Fruit fly (Drosophila melanogaster) whole organism, embryonic: Measurements from ENCODE around the gene ball.

Experiments used
- Awh ChIP-seq: fragments of 200-800 bp; sonication (Bioruptor generic); IDR thresholded peaks from 2 replicates; pipeline ENCODE4, ENCODE4 v1.3.6; 2022; ENCODE audit warnings: missing biosample characterization, missing genetic modification characterization
- BtbVII ChIP-seq: fragments of 200-800 bp; sonication (Bioruptor generic); optimal IDR thresholded peaks from 3 replicates; lab custom pipeline; 2017; ENCODE audit warnings: missing biosample characterization, mild to moderate bottlenecking, missing genetic modification characterization
- CG10209 ChIP-seq: fragments of 200-800 bp; sonication (Bioruptor generic); optimal IDR thresholded peaks from 3 replicates; lab custom pipeline; 2017; ENCODE audit warnings: missing biosample characterization, mild to moderate bottlenecking, missing genetic modification characterization, missing genetic modification reagents
- CG10267 ChIP-seq: fragments of 200-800 bp; sonication (Bioruptor generic); optimal IDR thresholded peaks from 2 replicates; lab custom pipeline; 2018; ENCODE audit warnings: missing biosample characterization, mild to moderate bottlenecking, missing genetic modification characterization, moderate library complexity
- CG11247 ChIP-seq: fragments of 200-800 bp; sonication (Bioruptor generic); IDR thresholded peaks from 2 replicates; pipeline ENCODE4 v1.3.6; 2022; ENCODE audit warnings: missing biosample characterization, missing genetic modification characterization
- CG12104 ChIP-seq: fragments of 200-800 bp; sonication (Bioruptor generic); optimal IDR thresholded peaks from 3 replicates; lab custom pipeline; 2016; ENCODE audit warnings: missing biosample characterization, missing genetic modification characterization
- CG14050 ChIP-seq: fragments of 200-800 bp; sonication (Bioruptor generic); IDR thresholded peaks from 3 replicates; pipeline ENCODE4 v1.3.6; 2022; ENCODE audit warnings: missing biosample characterization, missing genetic modification characterization
- CG14860 ChIP-seq: fragments of 200-800 bp; sonication (Bioruptor generic); IDR thresholded peaks from 3 replicates; pipeline ENCODE4 v1.3.6; 2022; ENCODE audit warnings: missing biosample characterization, missing genetic modification characterization; ENCODE audit not compliant: partially characterized antibody
- CG15073 ChIP-seq: fragments of 200-800 bp; sonication (Bioruptor generic); optimal IDR thresholded peaks from 2 replicates; lab custom pipeline; 2016; ENCODE audit warnings: missing biosample characterization, missing genetic modification characterization
- CG15269 ChIP-seq: fragments of 200-800 bp; sonication (Bioruptor generic); optimal IDR thresholded peaks from 2 replicates; lab custom pipeline; 2018; ENCODE audit warnings: missing biosample characterization, mild to moderate bottlenecking, missing genetic modification characterization, moderate library complexity
- CG1603 ChIP-seq: fragments of 200-800 bp; sonication (Bioruptor generic); optimal IDR thresholded peaks from 2 replicates; lab custom pipeline; 2019; ENCODE audit warnings: missing biosample characterization, mild to moderate bottlenecking, missing genetic modification characterization, moderate library complexity
- CG16863 ChIP-seq: fragments of 200-800 bp; sonication (Bioruptor generic); optimal IDR thresholded peaks from 3 replicates; lab custom pipeline; 2016; ENCODE audit warnings: missing biosample characterization, missing genetic modification characterization
- CG2199 ChIP-seq: fragments of 200-800 bp; sonication (Bioruptor generic); IDR thresholded peaks from 3 replicates; pipeline ENCODE4 v1.3.6; 2022; ENCODE audit warnings: missing biosample characterization, missing genetic modification characterization
- CG30431 ChIP-seq: fragments of 200-800 bp; sonication (Bioruptor generic); optimal IDR thresholded peaks from 2 replicates; lab custom pipeline; 2017; ENCODE audit warnings: missing biosample characterization, missing genetic modification characterization
- CG33213 ChIP-seq: fragments of 200-800 bp; sonication (Bioruptor generic); optimal IDR thresholded peaks from 3 replicates; lab custom pipeline; 2016; ENCODE audit warnings: missing biosample characterization, missing genetic modification characterization
- CG4404 ChIP-seq: fragments of 200-800 bp; sonication (Bioruptor generic); IDR thresholded peaks from 2 replicates; pipeline ENCODE4 v1.3.6; 2022; ENCODE audit warnings: missing biosample characterization, missing genetic modification characterization
- CG6854 ChIP-seq: fragments of 200-800 bp; sonication (Bioruptor generic); optimal IDR thresholded peaks from 3 replicates; lab custom pipeline; 2017; ENCODE audit warnings: missing biosample characterization, mild to moderate bottlenecking, missing genetic modification characterization
- CG8290 ChIP-seq, 3 experiments: fragments of 200-800 bp; sonication (Bioruptor generic); optimal IDR thresholded peaks; 2 replicates each; lab custom pipeline; 2016 to 2019; ENCODE audit warnings: missing biosample characterization in 3 of 3, missing genetic modification characterization in 3 of 3, mild to moderate bottlenecking in 2 of 3, moderate library complexity in 1 of 3
- CG8478 ChIP-seq: fragments of >200 bp; optimal IDR thresholded peaks from 2 replicates; lab custom pipeline; 2018
- CG9817 ChIP-seq: fragments of 200-800 bp; sonication (Bioruptor generic); optimal IDR thresholded peaks from 2 replicates; lab custom pipeline; 2018; ENCODE audit warnings: missing biosample characterization, mild to moderate bottlenecking, missing genetic modification characterization, moderate library complexity
- CHES-1-like ChIP-seq: fragments of 200-800 bp; sonication (Bioruptor generic); optimal IDR thresholded peaks from 2 replicates; lab custom pipeline; 2016; ENCODE audit warnings: missing biosample characterization, missing genetic modification characterization
- CoRest ChIP-seq: fragments of 200-800 bp; sonication (Bioruptor generic); optimal IDR thresholded peaks from 3 replicates; lab custom pipeline; 2018; ENCODE audit warnings: missing biosample characterization, mild to moderate bottlenecking, missing genetic modification characterization, moderate library complexity
- Fer3 ChIP-seq: fragments of 200-800 bp; sonication (Bioruptor generic); optimal IDR thresholded peaks from 2 replicates; lab custom pipeline; 2018; ENCODE audit warnings: missing biosample characterization, mild to moderate bottlenecking, missing genetic modification characterization, moderate library complexity
- Kr ChIP-seq: fragments of 200-800 bp; sonication (Bioruptor generic); optimal IDR thresholded peaks from 2 replicates; lab custom pipeline; 2017; ENCODE audit warnings: missing biosample characterization, mild to moderate bottlenecking, missing genetic modification characterization
- MESR4 ChIP-seq: fragments of 200-800 bp; sonication (Bioruptor generic); optimal IDR thresholded peaks from 2 replicates; lab custom pipeline; 2018; ENCODE audit warnings: missing biosample characterization, mild to moderate bottlenecking, missing genetic modification characterization, moderate library complexity
- Med ChIP-seq: fragments of 200-800 bp; sonication (Bioruptor generic); peaks from one replicate; lab custom pipeline; 2016; ENCODE audit warnings: missing biosample characterization, missing genetic modification characterization, mild to moderate bottlenecking, inconsistent platforms, moderate library complexity
- Mrtf ChIP-seq: fragments of 200-800 bp; sonication (Bioruptor generic); IDR thresholded peaks from 3 replicates; pipeline ENCODE4 v1.3.6; 2022; ENCODE audit warnings: missing biosample characterization, missing genetic modification characterization
- Oaz ChIP-seq: fragments of 200-800 bp; sonication (Bioruptor generic); IDR thresholded peaks from 2 replicates; pipeline ENCODE4 v1.3.6; 2022; ENCODE audit warnings: missing biosample characterization, missing genetic modification characterization
- Taf1 ChIP-seq: fragments of 200-800 bp; sonication (Bioruptor generic); IDR thresholded peaks from 2 replicates; pipeline ENCODE4 v1.3.6; 2022; ENCODE audit warnings: missing biosample characterization, missing genetic modification characterization
- YL-1 ChIP-seq: fragments of 200-800 bp; sonication (Bioruptor generic); optimal IDR thresholded peaks from 3 replicates; lab custom pipeline; 2017; ENCODE audit warnings: missing biosample characterization, mild to moderate bottlenecking, missing genetic modification characterization
- ab ChIP-seq: fragments of 200-800 bp; sonication (Bioruptor generic); optimal IDR thresholded peaks from 2 replicates; lab custom pipeline; 2016; ENCODE audit warnings: missing biosample characterization, missing genetic modification characterization
- ac ChIP-seq: fragments of 200-800 bp; sonication (Bioruptor generic); optimal IDR thresholded peaks from 3 replicates; lab custom pipeline; 2017; ENCODE audit warnings: missing biosample characterization, mild to moderate bottlenecking, missing genetic modification characterization
- bab2 ChIP-seq: fragments of 200-800 bp; sonication (Bioruptor generic); optimal IDR thresholded peaks from 2 replicates; lab custom pipeline; 2016; ENCODE audit warnings: missing biosample characterization, missing genetic modification characterization
- bbx ChIP-seq: fragments of 200-800 bp; sonication (Bioruptor generic); IDR thresholded peaks from 2 replicates; pipeline ENCODE4 v1.3.6; 2022; ENCODE audit warnings: missing biosample characterization, missing genetic modification characterization; ENCODE audit not compliant: partially characterized antibody
- bcd ChIP-seq: fragments of 200-800 bp; sonication (Bioruptor generic); optimal IDR thresholded peaks from 2 replicates; lab custom pipeline; 2017; ENCODE audit warnings: missing biosample characterization, mild to moderate bottlenecking, missing genetic modification characterization
- chn ChIP-seq: fragments of 200-800 bp; sonication (Bioruptor generic); optimal IDR thresholded peaks from 2 replicates; lab custom pipeline; 2016; ENCODE audit warnings: missing biosample characterization, missing genetic modification characterization
- gce ChIP-seq: fragments of 200-800 bp; sonication (Bioruptor generic); IDR thresholded peaks from 3 replicates; pipeline ENCODE4 v1.3.6; 2022; ENCODE audit warnings: missing biosample characterization, missing genetic modification characterization
- grn ChIP-seq: fragments of 200-800 bp; sonication (Bioruptor generic); optimal IDR thresholded peaks from 3 replicates; lab custom pipeline; 2017; ENCODE audit warnings: missing biosample characterization, missing genetic modification characterization
- hb ChIP-seq: fragments of 200-800 bp; sonication (Bioruptor generic); IDR thresholded peaks from 3 replicates; pipeline ENCODE4 v1.3.6; 2022; ENCODE audit warnings: missing biosample characterization, missing genetic modification characterization; ENCODE audit not compliant: partially characterized antibody
- hbn ChIP-seq: fragments of 200-800 bp; sonication (Bioruptor generic); IDR thresholded peaks from 2 replicates; pipeline ENCODE4 v1.3.6; 2022; ENCODE audit warnings: missing biosample characterization, missing genetic modification characterization; ENCODE audit not compliant: partially characterized antibody
- lola ChIP-seq, 3 experiments: fragments of >200 bp in 2 of 3; fragments of 200-800 bp in 1 of 3; sonication (Bioruptor generic) in 1 of 3; optimal IDR thresholded peaks; 2 replicates each; lab custom pipeline; 2017 to 2019; ENCODE audit warnings: missing biosample characterization in 3 of 3, missing genetic modification characterization in 3 of 3, mild to moderate bottlenecking in 1 of 3, moderate library complexity in 1 of 3
- nerfin-1 ChIP-seq: fragments of 200-800 bp; sonication (Bioruptor generic); optimal IDR thresholded peaks from 3 replicates; lab custom pipeline; 2019; ENCODE audit warnings: missing biosample characterization, mild to moderate bottlenecking, missing genetic modification characterization, moderate library complexity
- pho ChIP-seq: fragments of 200-800 bp; sonication (Bioruptor generic); optimal IDR thresholded peaks from 2 replicates; lab custom pipeline; 2016; ENCODE audit warnings: missing biosample characterization, missing genetic modification characterization
- pzg ChIP-seq: fragments of 200-800 bp; sonication (Bioruptor generic); optimal IDR thresholded peaks from 3 replicates; lab custom pipeline; 2018; ENCODE audit warnings: missing biosample characterization, mild to moderate bottlenecking, missing genetic modification characterization, moderate library complexity
- row ChIP-seq: fragments of 200-800 bp; sonication (Bioruptor generic); IDR thresholded peaks from 3 replicates; pipeline ENCODE4 v1.3.6; 2022; ENCODE audit warnings: missing biosample characterization, missing genetic modification characterization
- seq ChIP-seq: fragments of 200-800 bp; sonication (Bioruptor generic); IDR thresholded peaks from 2 replicates; pipeline ENCODE4 v1.3.6; 2022; ENCODE audit warnings: missing biosample characterization, missing genetic modification characterization
- sr ChIP-seq: fragments of 200-800 bp; sonication (Bioruptor generic); IDR thresholded peaks from 3 replicates; pipeline ENCODE4 v1.3.6; 2022; ENCODE audit warnings: missing biosample characterization, missing genetic modification characterization
- stwl ChIP-seq: fragments of 200-800 bp; sonication (Bioruptor generic); optimal IDR thresholded peaks from 3 replicates; lab custom pipeline; 2018; ENCODE audit warnings: missing biosample characterization, mild to moderate bottlenecking, missing genetic modification characterization, moderate library complexity
- tna ChIP-seq: fragments of 200-800 bp; sonication (Bioruptor generic); IDR thresholded peaks from 2 replicates; pipeline ENCODE4 v1.3.6; 2022; ENCODE audit warnings: missing biosample characterization, missing genetic modification characterization; ENCODE audit not compliant: partially characterized antibody
- usp ChIP-seq: fragments of >200 bp; optimal IDR thresholded peaks from 2 replicates; lab custom pipeline; 2017; ENCODE audit warnings: missing biosample characterization, missing genetic modification characterization
- zen ChIP-seq: fragments of 200-800 bp; sonication (Bioruptor generic); optimal IDR thresholded peaks from 3 replicates; lab custom pipeline; 2018; ENCODE audit warnings: missing biosample characterization, mild to moderate bottlenecking, missing genetic modification characterization, moderate library complexity

Gene ball

DNA sequence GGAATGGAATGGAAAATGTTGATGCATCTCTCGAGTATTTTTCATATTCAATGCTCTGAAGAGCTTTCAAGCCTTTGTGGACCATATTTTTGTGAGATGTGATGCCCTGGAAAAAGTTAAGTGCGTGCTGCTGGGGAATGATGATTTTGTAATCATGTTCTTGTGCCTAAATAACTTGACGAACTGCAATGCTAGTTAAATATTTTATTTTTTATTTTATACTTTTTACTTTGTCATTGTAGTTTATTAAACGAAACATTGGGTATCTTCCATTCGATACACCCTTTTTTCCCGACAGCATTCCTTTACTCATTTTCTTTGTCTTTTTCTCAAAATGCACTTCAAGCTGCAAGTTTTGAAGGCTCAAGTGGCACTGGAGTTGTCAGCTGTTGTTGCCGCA lies 33.4 kb upstream of the ball start (continued):
- TF ChIP-seq CG4404 (GFP tag; lab: Robert Waterston, UW) = peak; percentile 17; the same call in 1 of the 2 replicates
- peak; percentile 28 for TF ChIP-seq CoRest (tag; lab: Kevin White, UChicago)
- peak; percentile 28 for TF ChIP-seq CG10267 (tag; lab: Kevin White, UChicago)
- peak; percentile 9 for TF ChIP-seq CG1603
- no peak for TF ChIP-seq BtbVII (GFP tag; lab: Kevin White, UChicago)
- TF ChIP-seq CG2199 = no peak
- TF ChIP-seq CG8478 (lab: Kevin White, UChicago) = no peak
- no peak for TF ChIP-seq grn (GFP tag; lab: Kevin White, UChicago)
- TF ChIP-seq CG15269 (tag; lab: Kevin White, UChicago) = peak; percentile 25
- TF ChIP-seq MESR4 (GFP tag; lab: Kevin White, UChicago) = no peak
- TF ChIP-seq Awh (GFP tag; lab: Robert Waterston, UW) = 0 out of 2 replicates have a peak, but pooled peaks have one; percentile 9
- TF ChIP-seq zen (tag; lab: Kevin White, UChicago) = no peak
- no peak for TF ChIP-seq Oaz (GFP tag; lab: Robert Waterston, UW)
- no peak for TF ChIP-seq CG8290 (GFP tag; optimal IDR thresholded peaks at IDR 0.05; lab: Kevin White, UChicago)
- no peak for TF ChIP-seq CG8290 (tag; optimal IDR thresholded peaks at IDR 0.05; lab: Kevin White, UChicago)
- no peak for TF ChIP-seq tna (GFP tag; lab: Robert Waterston, UW)
- TF ChIP-seq CG12104 (GFP tag; lab: Kevin White, UChicago) = no peak
- TF ChIP-seq row = peak; percentile 69
- peak; percentile 1 for TF ChIP-seq chn (GFP tag; lab: Kevin White, UChicago)
- peak in 1 of 3 experiments; percentile 34 for TF ChIP-seq lola (GFP tag; optimal IDR thresholded peaks at IDR 0.05; lab: Kevin White, UChicago)
- no peak for TF ChIP-seq CG16863 (GFP tag; lab: Kevin White, UChicago)
- TF ChIP-seq bcd (GFP tag; lab: Kevin White, UChicago) = no peak
- TF ChIP-seq seq (GFP tag; lab: Robert Waterston, UW) = no peak
- no peak for TF ChIP-seq Mrtf
- TF ChIP-seq hb (GFP tag; lab: Robert Waterston, UW) = no peak
- 0 out of 3 replicates have a peak, but pooled peaks have one; percentile 18 for TF ChIP-seq gce (GFP tag; lab: Robert Waterston, UW)
- no peak for TF ChIP-seq hbn (GFP tag; lab: Robert Waterston, UW)
- no peak for TF ChIP-seq ac (GFP tag; lab: Kevin White, UChicago)
- TF ChIP-seq ab = no peak
- TF ChIP-seq CHES-1-like = no peak
- TF ChIP-seq YL-1 (GFP tag; lab: Kevin White, UChicago) = no peak
- TF ChIP-seq nerfin-1 (tag; lab: Kevin White, UChicago) = no peak
- no peak for TF ChIP-seq stwl (tag; lab: Kevin White, UChicago)
- peak; percentile 27 for TF ChIP-seq Med (GFP tag; lab: Kevin White, UChicago)
- TF ChIP-seq Taf1 (GFP tag; lab: Robert Waterston, UW) = no peak
- peak; percentile 6 for TF ChIP-seq Fer3 (tag; lab: Kevin White, UChicago)
- TF ChIP-seq bbx = no peak
- TF ChIP-seq CG11247 = 0 out of 2 replicates have a peak, but pooled peaks have one; percentile 13
- no peak for TF ChIP-seq CG15073 (GFP tag; lab: Kevin White, UChicago)
- TF ChIP-seq pho = no peak
- no peak for TF ChIP-seq CG6854 (GFP tag; lab: Kevin White, UChicago)
- TF ChIP-seq pzg (GFP tag; lab: Kevin White, UChicago) = no peak
- TF ChIP-seq CG30431 = no peak
- TF ChIP-seq Kr (GFP tag; lab: Kevin White, UChicago) = no peak
- no peak for TF ChIP-seq CG14860 (GFP tag; lab: Robert Waterston, UW)
- TF ChIP-seq bab2 (GFP tag; lab: Kevin White, UChicago) = no peak
- peak; percentile 12 for TF ChIP-seq CG10209
- no peak for TF ChIP-seq CG33213 (GFP tag; lab: Kevin White, UChicago)
- TF ChIP-seq usp (GFP tag; lab: Kevin White, UChicago) = no peak
- no peak for TF ChIP-seq CG9817 (tag; lab: Kevin White, UChicago)
- no peak for TF ChIP-seq sr (GFP tag; lab: Robert Waterston, UW)
- TF ChIP-seq CG14050 = no peak
